Worm (Caenorhabditis elegans): ENCODE measurements around the gene pitr-5.

DNA sequence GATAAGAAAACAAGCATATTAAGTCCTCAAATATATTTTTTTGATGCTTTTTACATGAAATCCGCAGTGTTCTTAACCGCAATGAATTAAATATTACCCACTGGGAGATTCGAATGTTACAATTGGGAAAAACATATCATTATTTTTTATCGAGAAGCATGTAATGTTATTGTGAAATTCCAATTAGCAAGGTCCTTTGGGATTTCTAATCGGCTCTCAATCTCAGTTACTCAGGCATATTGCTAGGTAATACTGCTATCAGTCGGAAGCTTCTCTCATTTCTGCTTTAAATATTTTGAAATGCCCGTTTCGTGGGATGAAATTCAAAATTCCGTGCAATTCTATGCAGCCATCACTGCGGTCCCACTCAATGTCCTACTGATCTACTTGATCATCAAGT, 25.3 kb upstream of the pitr-5 start, which contains the start of gene str-204:
- TF ChIP-seq ama-1 (optimal IDR thresholded peaks at IDR 0.05) (no peak), fkh-10 (GFP tag; optimal IDR thresholded peaks at IDR 0.05) (no peak), ceh-2 (tag; optimal IDR thresholded peaks at IDR 0.05) (no peak)
